Worm (Caenorhabditis elegans): ENCODE measurements around the gene W09G10.9.
"Not testable (repeated sequence)": the region's sequence is repeated elsewhere in the genome, so short reads cannot be mapped to it uniquely, and the experiment has no call there.

The W09G10.9 gene

ce11 chrII:3520988-3521850, at the start of gene W09G10.9:
W09G10.9 (plus strand) TSS chrII:3521800.
- TF ChIP-seq W03F9.2 (tag; optimal IDR thresholded peaks at IDR 0.05) (no peak), him-1 (tag; optimal IDR thresholded peaks at IDR 0.05) (no peak), dao-5 (tag; optimal IDR thresholded peaks at IDR 0.05) (no peak)

- no peak for TF ChIP-seq dao-5 (tag; optimal IDR thresholded peaks at IDR 0.05)
These were observed 49.3 kb upstream of the W09G10.9 start, which contains the start of gene Y49F6B.12 for ce11 chrII:3472316-3472715. Y49F6B.12 (minus strand) TSS chrII:3472416.

ce11 chrII:3472817-3473216, 48.8 kb upstream of the W09G10.9 start, which contains the start of gene Y49F6B.6:
Y49F6B.6 (plus strand) TSS chrII:3473117.
- TF ChIP-seq dao-5 (tag; optimal IDR thresholded peaks at IDR 0.05) (no peak), him-1 (tag; optimal IDR thresholded peaks at IDR 0.05) (no peak), W03F9.2 (tag; optimal IDR thresholded peaks at IDR 0.05) (no peak)

- TF ChIP-seq him-1 (tag; optimal IDR thresholded peaks at IDR 0.05), result no peak
- no peak for TF ChIP-seq W03F9.2 (tag; optimal IDR thresholded peaks at IDR 0.05)
- no peak for TF ChIP-seq dao-5 (tag; optimal IDR thresholded peaks at IDR 0.05)
These were observed 47.9 kb upstream of the W09G10.9 start, which contains the start of gene sdz-32 for ce11 chrII:3473744-3474143. sdz-32 (plus strand) TSS chrII:3474044.

ce11 chrII:3476536-3476935, 45.1 kb upstream of the W09G10.9 start:
- TF ChIP-seq dao-5 (tag; optimal IDR thresholded peaks at IDR 0.05) (no peak), W03F9.2 (tag; optimal IDR thresholded peaks at IDR 0.05) (no peak), him-1 (tag; optimal IDR thresholded peaks at IDR 0.05) (no peak)

- TF ChIP-seq him-1 (tag; optimal IDR thresholded peaks at IDR 0.05) (no peak), dao-5 (tag; optimal IDR thresholded peaks at IDR 0.05) (no peak), W03F9.2 (tag; optimal IDR thresholded peaks at IDR 0.05) (no peak)
These were observed 44.4 kb upstream of the W09G10.9 start, which contains the start of gene fbxb-104 for ce11 chrII:3477171-3477570. fbxb-104 (minus strand) TSS chrII:3477271.

ce11 chrII:3481584-3481983, 40.0 kb upstream of the W09G10.9 start, which contains the start of gene Y49F6B.8:
Y49F6B.8 (minus strand) TSS chrII:3481684.
- TF ChIP-seq him-1 (tag; optimal IDR thresholded peaks at IDR 0.05) (no peak), W03F9.2 (tag; optimal IDR thresholded peaks at IDR 0.05) (no peak), dao-5 (tag; optimal IDR thresholded peaks at IDR 0.05) (no peak)

- TF ChIP-seq dao-5 (tag; optimal IDR thresholded peaks at IDR 0.05), result no peak
- TF ChIP-seq him-1 (tag; optimal IDR thresholded peaks at IDR 0.05), result no peak
- no peak for TF ChIP-seq W03F9.2 (tag; optimal IDR thresholded peaks at IDR 0.05)
These were observed 39.4 kb upstream of the W09G10.9 start, which contains the start of gene smu-2 for ce11 chrII:3482231-3482630. smu-2 (plus strand) TSS chrII:3482408.

ce11 chrII:3490797-3491196, 30.8 kb upstream of the W09G10.9 start, which contains the start of gene fbxb-112:
fbxb-112 (plus strand) TSS chrII:3491097.
- not testable (repeated sequence) for TF ChIP-seq him-1, dao-5, W03F9.2 (tag; optimal IDR thresholded peaks at IDR 0.05)

ce11 chrII:3499386-3499785, 22.2 kb upstream of the W09G10.9 start, which contains the start of gene Y49F6B.9:
Y49F6B.9 (minus strand) TSS chrII:3499387.
- TF ChIP-seq W03F9.2 (tag; optimal IDR thresholded peaks at IDR 0.05), result no peak
- no peak for TF ChIP-seq dao-5 (tag; optimal IDR thresholded peaks at IDR 0.05)
- no peak for TF ChIP-seq him-1 (tag; optimal IDR thresholded peaks at IDR 0.05)

- no peak for TF ChIP-seq dao-5 (tag; optimal IDR thresholded peaks at IDR 0.05)
- TF ChIP-seq him-1 (tag; optimal IDR thresholded peaks at IDR 0.05), result no peak
- TF ChIP-seq W03F9.2 (tag; optimal IDR thresholded peaks at IDR 0.05), result no peak
These were observed 21.2 kb upstream of the W09G10.9 start for ce11 chrII:3500373-3500772.

- no peak for TF ChIP-seq him-1 (tag; optimal IDR thresholded peaks at IDR 0.05)
- TF ChIP-seq dao-5 (tag; optimal IDR thresholded peaks at IDR 0.05), result no peak
- TF ChIP-seq W03F9.2 (tag; optimal IDR thresholded peaks at IDR 0.05), result no peak
These were observed 19.6 kb upstream of the W09G10.9 start for ce11 chrII:3502011-3502410.

- no peak for TF ChIP-seq dao-5 (tag; optimal IDR thresholded peaks at IDR 0.05)
- peak; percentile 74 for TF ChIP-seq W03F9.2 (tag; optimal IDR thresholded peaks at IDR 0.05)
- TF ChIP-seq him-1 (tag; optimal IDR thresholded peaks at IDR 0.05), result peak; percentile 36
These were observed 18.9 kb upstream of the W09G10.9 start, which contains the start of the genes col-71 and Y49F6B.2 for ce11 chrII:3502520-3503323. col-71 (minus strand) TSS chrII:3502570. Y49F6B.2 (plus strand) TSS chrII:3502968.
